Worm (Caenorhabditis elegans) whole organism, L1 larva: ENCODE measurements around the gene Y46G5A.34.

Experiments
- C04F5.9 ChIP-seq: sonication (generic microtip); optimal IDR thresholded peaks from 2 replicates; lab custom pipeline; 2016; ENCODE audit warnings: missing genetic modification characterization, missing compliant biosample characterization
- blmp-1 ChIP-seq: fragments of 150-350 bp; optimal IDR thresholded peaks from 2 replicates; lab custom pipeline; 2014; ENCODE audit warnings: missing biosample characterization, missing genetic modification characterization
- ceh-8 ChIP-seq: fragments of 200-800 bp; sonication (Bioruptor generic); optimal IDR thresholded peaks from 2 replicates; lab custom pipeline; 2018; ENCODE audit warnings: mild to moderate bottlenecking, missing genetic modification characterization, moderate library complexity, missing compliant biosample characterization
- dsc-1 ChIP-seq: sonication (generic microtip); optimal IDR thresholded peaks from 2 replicates; lab custom pipeline; 2016; ENCODE audit warnings: mild to moderate bottlenecking, missing genetic modification characterization, missing compliant biosample characterization
- efl-3 ChIP-seq: fragments of 200-800 bp; sonication (Bioruptor generic); optimal IDR thresholded peaks from 2 replicates; lab custom pipeline; 2018; ENCODE audit warnings: mild to moderate bottlenecking, missing genetic modification characterization, missing compliant biosample characterization
- egl-13 ChIP-seq: sonication (generic microtip); optimal IDR thresholded peaks from 2 replicates; lab custom pipeline; 2016; ENCODE audit warnings: missing genotype, missing genetic modification reagents, missing genetic modification characterization, missing compliant biosample characterization
- elt-2 ChIP-seq: sonication (generic microtip); optimal IDR thresholded peaks from 2 replicates; lab custom pipeline; 2016; ENCODE audit warnings: missing genetic modification characterization, mild to moderate bottlenecking, inconsistent platforms, missing compliant biosample characterization, missing genetic modification reagents
- elt-3 ChIP-seq, 6 experiments: fragments of 150-350 bp in 1 of 6; sonication (generic microtip); optimal IDR thresholded peaks; 2 replicates each; lab custom pipeline; 2017 to 2018; ENCODE audit warnings: missing biosample characterization in 6 of 6, missing genetic modification characterization in 6 of 6, inconsistent platforms in 1 of 6
- ets-5 ChIP-seq: fragments of 200-800 bp; sonication (Bioruptor generic); IDR thresholded peaks from 2 replicates; pipeline ENCODE4 v1.3.6; 2022; ENCODE audit warnings: missing genetic modification characterization, missing compliant biosample characterization
- fkh-4 ChIP-seq: sonication (generic microtip); optimal IDR thresholded peaks from 2 replicates; lab custom pipeline; 2016; ENCODE audit warnings: missing compliant biosample characterization, missing genetic modification characterization, borderline replicate concordance
- fkh-8 ChIP-seq: sonication (generic microtip); optimal IDR thresholded peaks from 2 replicates; lab custom pipeline; 2016; ENCODE audit warnings: mild to moderate bottlenecking, missing genetic modification characterization, missing compliant biosample characterization
- jun-1 ChIP-seq: fragments of 150-350 bp; optimal IDR thresholded peaks from 2 replicates; lab custom pipeline; 2014; ENCODE audit warnings: missing biosample characterization, missing genetic modification reagents, missing genetic modification characterization
- lin-14 ChIP-seq: fragments of 200-800 bp; sonication (Bioruptor generic); optimal IDR thresholded peaks from 2 replicates; lab custom pipeline; 2018; ENCODE audit warnings: mild to moderate bottlenecking, missing genetic modification characterization, moderate library complexity, missing compliant biosample characterization
- lin-39 ChIP-seq: fragments of 150-350 bp; optimal IDR thresholded peaks from 2 replicates; lab custom pipeline; 2014; ENCODE audit warnings: missing biosample characterization, missing genetic modification reagents, missing genetic modification characterization
- nhr-19 ChIP-seq: fragments of 200-800 bp; sonication (Bioruptor generic); conservative IDR thresholded peaks from 2 replicates; pipeline ENCODE4 v1.3.6; 2022; ENCODE audit warnings: missing genetic modification characterization, missing compliant biosample characterization
- nhr-20 ChIP-seq: sonication (generic microtip); optimal IDR thresholded peaks from 2 replicates; lab custom pipeline; 2016; ENCODE audit warnings: mild to moderate bottlenecking, missing genetic modification characterization, missing compliant biosample characterization
- nhr-47 ChIP-seq: sonication (generic microtip); optimal IDR thresholded peaks from 2 replicates; lab custom pipeline; 2016; ENCODE audit warnings: mild to moderate bottlenecking, missing genetic modification characterization, moderate library complexity, missing compliant biosample characterization
- nhr-77 ChIP-seq: fragments of 150-350 bp; optimal IDR thresholded peaks from 2 replicates; lab custom pipeline; 2014; ENCODE audit warnings: missing biosample characterization, missing genetic modification characterization
- nhr-90 ChIP-seq: sonication (generic microtip); optimal IDR thresholded peaks from 2 replicates; lab custom pipeline; 2016; ENCODE audit warnings: mild to moderate bottlenecking, missing genetic modification characterization, missing compliant biosample characterization; ENCODE audit not compliant: poor library complexity
- pag-3 ChIP-seq: sonication (generic microtip); optimal IDR thresholded peaks from 2 replicates; lab custom pipeline; 2017; ENCODE audit warnings: missing genetic modification characterization, mild to moderate bottlenecking, missing compliant biosample characterization, antibody characterized with exemption, borderline replicate concordance; ENCODE audit not compliant: insufficient read depth
- pax-3 ChIP-seq: fragments of 200-800 bp; sonication (Bioruptor generic); optimal IDR thresholded peaks from 2 replicates; lab custom pipeline; 2018; ENCODE audit warnings: mild to moderate bottlenecking, missing genetic modification characterization, moderate library complexity, missing compliant biosample characterization
- rnt-1 ChIP-seq: sonication (generic microtip); optimal IDR thresholded peaks from 2 replicates; lab custom pipeline; 2016; ENCODE audit warnings: mild to moderate bottlenecking, missing genetic modification characterization, moderate library complexity, missing compliant biosample characterization
- skn-1 ChIP-seq: fragments of 150-350 bp; optimal IDR thresholded peaks from 2 replicates; lab custom pipeline; 2014; ENCODE audit warnings: missing biosample characterization, missing genetic modification characterization
- sox-4 ChIP-seq: sonication (generic microtip); optimal IDR thresholded peaks from 2 replicates; lab custom pipeline; 2016; ENCODE audit warnings: missing genetic modification characterization, missing compliant biosample characterization
- sup-37 ChIP-seq: fragments of 200-800 bp; sonication (Bioruptor generic); optimal IDR thresholded peaks from 2 replicates; lab custom pipeline; 2018; ENCODE audit warnings: mild to moderate bottlenecking, missing genetic modification characterization, missing compliant biosample characterization
- swsn-7 ChIP-seq: sonication (generic microtip); optimal IDR thresholded peaks from 2 replicates; lab custom pipeline; 2016; ENCODE audit warnings: missing genetic modification characterization, missing compliant biosample characterization
- tbx-2 ChIP-seq: sonication (generic microtip); optimal IDR thresholded peaks from 2 replicates; lab custom pipeline; 2016; ENCODE audit warnings: missing genetic modification characterization, missing compliant biosample characterization
- tlp-1 ChIP-seq: fragments of 150-350 bp; optimal IDR thresholded peaks from 2 replicates; lab custom pipeline; 2014; ENCODE audit warnings: missing biosample characterization, missing genetic modification characterization
- unc-86 ChIP-seq: sonication (generic microtip); optimal IDR thresholded peaks from 2 replicates; lab custom pipeline; 2016; ENCODE audit warnings: missing genetic modification characterization, missing compliant biosample characterization
- unc-98 ChIP-seq: fragments of 200-800 bp; sonication (Bioruptor generic); IDR thresholded peaks from 2 replicates; pipeline ENCODE4 v1.3.6; 2022; ENCODE audit warnings: missing genetic modification characterization, missing compliant biosample characterization
- vab-15 ChIP-seq: sonication (generic microtip); optimal IDR thresholded peaks from 2 replicates; lab custom pipeline; 2017; ENCODE audit warnings: missing genotype, mild to moderate bottlenecking, missing genetic modification characterization, missing compliant biosample characterization
- xbp-1 ChIP-seq: sonication (generic microtip); optimal IDR thresholded peaks from 2 replicates; lab custom pipeline; 2016; ENCODE audit warnings: missing genetic modification characterization, missing compliant biosample characterization
- ztf-11 ChIP-seq, 2 experiments: sonication (generic microtip); optimal IDR thresholded peaks; 2 replicates each; lab custom pipeline; 2016 to 2017; ENCODE audit warnings: missing genetic modification characterization in 2 of 2, missing biosample characterization in 1 of 2, missing compliant biosample characterization in 1 of 2
- ztf-4 ChIP-seq: fragments of 150-350 bp; optimal IDR thresholded peaks from 2 replicates; lab custom pipeline; 2014; ENCODE audit warnings: missing biosample characterization, missing genetic modification characterization

Y46G5A.34 gene

ce11 chrII:12816412-12817146 lies 40.1 kb downstream of the Y46G5A.34 start, which contains the start of gene acl-7:
Gene acl-7, minus strand, starts transcription at chrII:12816462.
- peak; percentile 42 for TF ChIP-seq elt-2 (tag; lab: Kevin White, UChicago)
- no peak for TF ChIP-seq efl-3 (GFP tag; lab: Kevin White, UChicago)

- no peak for TF ChIP-seq skn-1
- no peak for TF ChIP-seq nhr-90 (tag; lab: Kevin White, UChicago)
- TF ChIP-seq dsc-1 (tag; lab: Kevin White, UChicago): no peak
- no peak for TF ChIP-seq xbp-1 (tag; lab: Kevin White, UChicago)
- no peak for TF ChIP-seq lin-14 (GFP tag; lab: Kevin White, UChicago)
- TF ChIP-seq lin-39 (tag; lab: Kevin White, UChicago): no peak
- TF ChIP-seq vab-15 (tag; lab: Kevin White, UChicago): no peak
- TF ChIP-seq egl-13 (tag; lab: Kevin White, UChicago): no peak
- no peak for TF ChIP-seq tlp-1
- no peak for TF ChIP-seq C04F5.9 (tag; lab: Kevin White, UChicago)
- no peak for TF ChIP-seq fkh-8 (tag; lab: Kevin White, UChicago)
- no peak for TF ChIP-seq fkh-4 (tag; lab: Kevin White, UChicago)
- TF ChIP-seq nhr-77 (tag; lab: Kevin White, UChicago): no peak
- no peak for TF ChIP-seq unc-86 (tag; lab: Kevin White, UChicago)
- TF ChIP-seq ets-5 (GFP tag; lab: Robert Waterston, UW): no peak
- no peak for TF ChIP-seq rnt-1
These were observed 42.0 kb downstream of the Y46G5A.34 start, which contains the start of gene Y46G5A.22 for ce11 chrII:12818488-12818887. Gene Y46G5A.22, minus strand, starts transcription at chrII:12818588.

- TF ChIP-seq blmp-1 (tag; lab: Kevin White, UChicago) (peak; percentile 68), swsn-7 (no peak), nhr-19 (GFP tag; lab: Robert Waterston, UW) (no peak), nhr-77 (tag; lab: Kevin White, UChicago) (no peak)
- TF ChIP-seq, all 84 proteins: peak for 1
These were observed 43.5 kb downstream of the Y46G5A.34 start for ce11 chrII:12819979-12820378.

- TF ChIP-seq elt-2 (tag; lab: Kevin White, UChicago): peak; percentile 71
- no peak for TF ChIP-seq pax-3 (tag; lab: Kevin White, UChicago)
- peak in 1 of 6 experiments; percentile 15 for TF ChIP-seq elt-3 (tag; optimal IDR thresholded peaks at IDR 0.05; lab: Kevin White, UChicago)
- no peak for TF ChIP-seq ztf-11 (tag; optimal IDR thresholded peaks at IDR 0.05; lab: Kevin White, UChicago)
- TF ChIP-seq xbp-1 (tag; lab: Kevin White, UChicago): no peak
- no peak for TF ChIP-seq tbx-2 (tag; lab: Kevin White, UChicago)
- TF ChIP-seq vab-15 (tag; lab: Kevin White, UChicago): no peak
- TF ChIP-seq, all 84 proteins: peak for 2
These were observed 47.0 kb downstream of the Y46G5A.34 start, which contains the start of gene Y46G5A.36 for ce11 chrII:12823437-12823836. Gene Y46G5A.36, plus strand, starts transcription at chrII:12823679.

- TF ChIP-seq sox-4 (tag; lab: Kevin White, UChicago): no peak
- TF ChIP-seq ceh-8: no peak
- no peak for TF ChIP-seq vab-15 (tag; lab: Kevin White, UChicago)
- no peak for TF ChIP-seq pag-3 (tag; lab: Kevin White, UChicago)
- no peak for TF ChIP-seq sup-37 (GFP tag; lab: Kevin White, UChicago)
- TF ChIP-seq ztf-4 (tag; lab: Kevin White, UChicago): no peak
- TF ChIP-seq unc-86 (tag; lab: Kevin White, UChicago): no peak
- TF ChIP-seq nhr-20 (tag; lab: Kevin White, UChicago): no peak
- no peak for TF ChIP-seq jun-1
- no peak for TF ChIP-seq nhr-47 (tag; lab: Kevin White, UChicago)
- no peak for TF ChIP-seq unc-98 (GFP tag; lab: Robert Waterston, UW)
These were observed 48.0 kb downstream of the Y46G5A.34 start for ce11 chrII:12824463-12824862.
